Worm (Caenorhabditis elegans) whole organism, L3 larva: ENCODE measurements around the gene F31F6.2.

Source experiments
- R02D3.7 ChIP-seq: fragments of 150-350 bp; optimal IDR thresholded peaks from 2 replicates; lab custom pipeline; 2014; ENCODE audit warnings: missing biosample characterization, missing genetic modification characterization
- ZK546.5 ChIP-seq: sonication (generic microtip); optimal IDR thresholded peaks from 2 replicates; lab custom pipeline; 2017; ENCODE audit warnings: missing biosample characterization, missing genetic modification characterization
- aly-2 ChIP-seq: fragments of 150-350 bp; optimal IDR thresholded peaks from 2 replicates; lab custom pipeline; 2014; ENCODE audit warnings: missing biosample characterization, missing genetic modification characterization
- ama-1 ChIP-seq: fragments of 150-350 bp; optimal IDR thresholded peaks from 2 replicates; lab custom pipeline; 2018
- ceh-16 ChIP-seq: sonication (generic microtip); optimal IDR thresholded peaks from 2 replicates; lab custom pipeline; 2017; ENCODE audit warnings: missing biosample characterization, missing genetic modification characterization
- ceh-28 ChIP-seq: fragments of 150-350 bp; optimal IDR thresholded peaks from 2 replicates; lab custom pipeline; 2014; ENCODE audit warnings: missing biosample characterization, missing genetic modification reagents, missing genetic modification characterization
- ceh-82 ChIP-seq: fragments of 150-350 bp; optimal IDR thresholded peaks from 2 replicates; lab custom pipeline; 2014; ENCODE audit warnings: missing biosample characterization, missing genetic modification characterization
- ceh-9 ChIP-seq: sonication (generic microtip); optimal IDR thresholded peaks from 2 replicates; lab custom pipeline; 2018; ENCODE audit warnings: missing biosample characterization, missing genetic modification characterization
- daf-12 ChIP-seq: fragments of 150-350 bp; optimal IDR thresholded peaks from 2 replicates; lab custom pipeline; 2014; ENCODE audit warnings: missing biosample characterization, missing genetic modification reagents, missing genetic modification characterization
- egl-27 ChIP-seq: sonication (generic microtip); optimal IDR thresholded peaks from 4 replicates; lab custom pipeline; 2017; ENCODE audit warnings: missing biosample characterization, missing genetic modification reagents, missing genetic modification characterization
- egl-5 ChIP-seq: fragments of 150-350 bp; optimal IDR thresholded peaks from 2 replicates; lab custom pipeline; 2017; ENCODE audit warnings: missing biosample characterization, missing genetic modification reagents, missing genetic modification characterization, inconsistent platforms
- elt-1 ChIP-seq: fragments of 150-350 bp; optimal IDR thresholded peaks from 2 replicates; lab custom pipeline; 2014; ENCODE audit warnings: missing biosample characterization, missing genetic modification characterization
- elt-2 ChIP-seq: sonication (generic microtip); optimal IDR thresholded peaks from 2 replicates; lab custom pipeline; 2016; ENCODE audit warnings: missing genetic modification reagents, mild to moderate bottlenecking, missing genetic modification characterization, missing compliant biosample characterization
- elt-3 ChIP-seq, 3 experiments: fragments of 150-350 bp in 1 of 3; sonication (generic microtip) in 2 of 3; optimal IDR thresholded peaks; 2 replicates in 2 of 3; 4 replicates in 1 of 3; lab custom pipeline; 2014 to 2017; ENCODE audit warnings: missing biosample characterization in 3 of 3, missing genetic modification characterization in 3 of 3
- fkh-10 ChIP-seq: sonication (generic microtip); optimal IDR thresholded peaks from 2 replicates; lab custom pipeline; 2017; ENCODE audit warnings: missing biosample characterization, missing genetic modification reagents, missing genetic modification characterization
- fkh-2 ChIP-seq: fragments of 150-350 bp; optimal IDR thresholded peaks from 2 replicates; lab custom pipeline; 2014; ENCODE audit warnings: missing biosample characterization, missing genetic modification reagents, missing genetic modification characterization
- fos-1 ChIP-seq: fragments of 150-350 bp; optimal IDR thresholded peaks from 2 replicates; lab custom pipeline; 2014; ENCODE audit warnings: missing biosample characterization, missing genetic modification characterization
- hmg-11 ChIP-seq: sonication (generic microtip); optimal IDR thresholded peaks from 2 replicates; lab custom pipeline; 2016; ENCODE audit warnings: missing genetic modification characterization, missing compliant biosample characterization
- jun-1 ChIP-seq: fragments of 150-350 bp; optimal IDR thresholded peaks from 2 replicates; lab custom pipeline; 2014; ENCODE audit warnings: missing biosample characterization, missing genetic modification reagents, missing genetic modification characterization
- lin-15B ChIP-seq: fragments of 150-350 bp; optimal IDR thresholded peaks from 2 replicates; lab custom pipeline; 2014; ENCODE audit warnings: missing biosample characterization, missing genetic modification characterization
- lin-39 ChIP-seq: fragments of 150-350 bp; optimal IDR thresholded peaks from 2 replicates; lab custom pipeline; 2018; ENCODE audit warnings: missing biosample characterization, missing genetic modification reagents, missing genetic modification characterization
- lsy-12 ChIP-seq: sonication (generic microtip); optimal IDR thresholded peaks from 2 replicates; lab custom pipeline; 2016; ENCODE audit warnings: mild to moderate bottlenecking, missing genetic modification characterization, missing compliant biosample characterization
- mml-1 ChIP-seq: fragments of 150-350 bp; sonication (generic microtip); optimal IDR thresholded peaks from 3 replicates; lab custom pipeline; 2014; ENCODE audit warnings: missing biosample characterization, missing genetic modification characterization
- nfya-1 ChIP-seq: sonication (generic microtip); optimal IDR thresholded peaks from 2 replicates; lab custom pipeline; 2017; ENCODE audit warnings: missing genetic modification characterization, mild to moderate bottlenecking, missing compliant biosample characterization, antibody characterized with exemption, moderate library complexity; ENCODE audit not compliant: insufficient read depth
- nhr-11 ChIP-seq: fragments of 150-350 bp; optimal IDR thresholded peaks from 2 replicates; lab custom pipeline; 2014; ENCODE audit warnings: missing biosample characterization, missing genetic modification characterization
- nhr-23 ChIP-seq: fragments of 150-350 bp; optimal IDR thresholded peaks from 2 replicates; lab custom pipeline; 2014; ENCODE audit warnings: missing biosample characterization, missing genetic modification reagents, missing genetic modification characterization
- nhr-237 ChIP-seq: fragments of 150-350 bp; optimal IDR thresholded peaks from 2 replicates; lab custom pipeline; 2014; ENCODE audit warnings: missing biosample characterization, missing genetic modification characterization
- nhr-25 ChIP-seq: sonication (generic microtip); optimal IDR thresholded peaks from 2 replicates; lab custom pipeline; 2017; ENCODE audit warnings: missing biosample characterization, missing genetic modification characterization
- nhr-28 ChIP-seq: fragments of 150-350 bp; optimal IDR thresholded peaks from 2 replicates; lab custom pipeline; 2014; ENCODE audit warnings: missing biosample characterization, missing genetic modification characterization
- nhr-43 ChIP-seq: sonication (generic microtip); optimal IDR thresholded peaks from 2 replicates; lab custom pipeline; 2016; ENCODE audit warnings: mild to moderate bottlenecking, missing genetic modification characterization, missing compliant biosample characterization; ENCODE audit not compliant: poor library complexity, severe bottlenecking
- nhr-67 ChIP-seq: fragments of 150-350 bp; optimal IDR thresholded peaks from 2 replicates; lab custom pipeline; 2014; ENCODE audit warnings: missing biosample characterization, missing genetic modification characterization
- nhr-77 ChIP-seq: fragments of 150-350 bp; optimal IDR thresholded peaks from 2 replicates; lab custom pipeline; 2014; ENCODE audit warnings: missing biosample characterization, missing genetic modification characterization
- pha-4 ChIP-seq: fragments of 150-350 bp; optimal IDR thresholded peaks from 2 replicates; lab custom pipeline; 2014; ENCODE audit warnings: missing biosample characterization, missing genetic modification reagents, missing genetic modification characterization
- pqm-1 ChIP-seq: fragments of 150-350 bp; optimal IDR thresholded peaks from 2 replicates; lab custom pipeline; 2017; ENCODE audit warnings: missing biosample characterization, missing genetic modification characterization, inconsistent platforms
- sea-2 ChIP-seq: fragments of 150-350 bp; sonication (generic microtip); optimal IDR thresholded peaks from 4 replicates; lab custom pipeline; 2014; ENCODE audit warnings: missing biosample characterization, missing genetic modification reagents, missing genetic modification characterization
- skn-1 ChIP-seq: fragments of 150-350 bp; optimal IDR thresholded peaks from 2 replicates; lab custom pipeline; 2014; ENCODE audit warnings: missing biosample characterization, missing genetic modification characterization
- snpc-4 ChIP-seq: fragments of 150-350 bp; optimal IDR thresholded peaks from 2 replicates; lab custom pipeline; 2014; ENCODE audit warnings: missing biosample characterization, missing genetic modification characterization
- tbx-2 ChIP-seq: sonication (generic microtip); optimal IDR thresholded peaks from 2 replicates; lab custom pipeline; 2016; ENCODE audit warnings: mild to moderate bottlenecking, missing genetic modification characterization, missing compliant biosample characterization
- unc-39 ChIP-seq: sonication (generic microtip); optimal IDR thresholded peaks from 4 replicates; lab custom pipeline; 2017; ENCODE audit warnings: missing biosample characterization, missing genetic modification characterization
- unc-62 ChIP-seq: fragments of 150-350 bp; sonication (generic microtip); optimal IDR thresholded peaks from 4 replicates; lab custom pipeline; 2014; ENCODE audit warnings: missing biosample characterization, missing genetic modification reagents, missing genetic modification characterization
- zag-1 ChIP-seq: fragments of 150-350 bp; optimal IDR thresholded peaks from 2 replicates; lab custom pipeline; 2014; ENCODE audit warnings: missing biosample characterization, missing genetic modification characterization
- ztf-4 ChIP-seq: fragments of 150-350 bp; optimal IDR thresholded peaks from 2 replicates; lab custom pipeline; 2014; ENCODE audit warnings: missing biosample characterization, missing genetic modification characterization

The F31F6.2 gene

DNA sequence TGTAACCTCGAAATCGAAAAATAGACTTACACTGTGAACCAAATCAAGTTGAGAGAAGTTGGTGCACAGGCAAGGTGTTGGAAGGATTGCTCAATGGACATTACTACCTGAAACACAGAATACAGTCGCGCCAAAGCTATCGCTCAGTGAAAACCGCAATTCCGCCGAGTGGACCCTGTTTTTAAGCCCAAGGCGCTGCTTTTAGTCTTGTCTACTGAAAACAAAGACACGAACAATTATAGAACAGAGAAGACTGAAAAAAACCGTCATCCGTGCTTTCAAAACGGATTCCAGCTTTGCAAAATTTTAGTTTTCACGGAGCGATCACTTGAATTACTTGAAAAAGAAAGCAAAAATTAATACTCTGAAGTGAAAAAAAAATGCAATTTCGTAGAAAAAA, 3.5 kb downstream of the F31F6.2 start, which contains the start of gene F31F6.1:
TSS of gene F31F6.1 (minus strand) at position 101 of the 400 bp plus-strand sequence.
- no peak for TF ChIP-seq ZK546.5
- TF ChIP-seq, all 47 proteins: peak for 0

DNA sequence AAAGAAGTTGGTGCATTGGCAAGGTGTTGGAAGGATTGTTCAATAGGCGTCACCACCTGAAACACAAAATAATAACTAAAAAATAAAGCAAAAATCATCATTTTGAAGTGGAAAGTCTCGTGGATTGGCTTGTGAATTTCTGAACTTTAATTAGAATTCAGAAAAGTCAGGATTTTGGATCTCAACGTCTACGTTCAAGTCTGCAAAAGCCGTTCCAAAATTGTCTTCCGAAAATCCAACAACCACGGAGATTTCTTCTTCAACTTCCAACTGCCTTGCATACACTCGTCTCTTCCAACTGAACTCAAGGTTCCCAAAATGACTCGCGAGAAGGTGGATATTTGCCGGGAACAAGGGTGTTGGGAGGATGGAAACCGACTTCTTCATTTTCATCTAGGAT, 5.9 kb downstream of the F31F6.2 start, which contains the start of gene C27C12.3:
TSS of gene C27C12.3 (minus strand) at position 101 of the 400 bp plus-strand sequence.
- TF ChIP-seq aly-2 (tag; lab: Kevin White, UChicago): no peak
- TF ChIP-seq nhr-11 (tag; lab: Kevin White, UChicago): no peak
- no peak for TF ChIP-seq lsy-12 (tag; lab: Kevin White, UChicago)
- TF ChIP-seq nhr-28: no peak
- no peak for TF ChIP-seq daf-12
- TF ChIP-seq ama-1 (lab: Kevin White, UChicago): no peak
- no peak for TF ChIP-seq lin-15B (tag; lab: Kevin White, UChicago)
- TF ChIP-seq skn-1 (tag; lab: Kevin White, UChicago): no peak
- no peak for TF ChIP-seq nhr-237
- TF ChIP-seq egl-27 (tag; lab: Kevin White, UChicago): no peak
- TF ChIP-seq zag-1 (tag; lab: Kevin White, UChicago): no peak
- TF ChIP-seq nhr-25 (tag; lab: Kevin White, UChicago): no peak
- no peak for TF ChIP-seq unc-39 (tag; lab: Kevin White, UChicago)
- no peak for TF ChIP-seq pqm-1
- no peak for TF ChIP-seq egl-5 (tag; lab: Kevin White, UChicago)
- no peak for TF ChIP-seq elt-2 (tag; lab: Kevin White, UChicago)
- TF ChIP-seq pha-4 (tag; lab: Kevin White, UChicago): no peak
- TF ChIP-seq unc-62 (GFP tag; lab: Kevin White, UChicago): no peak
- TF ChIP-seq nfya-1: no peak

DNA sequence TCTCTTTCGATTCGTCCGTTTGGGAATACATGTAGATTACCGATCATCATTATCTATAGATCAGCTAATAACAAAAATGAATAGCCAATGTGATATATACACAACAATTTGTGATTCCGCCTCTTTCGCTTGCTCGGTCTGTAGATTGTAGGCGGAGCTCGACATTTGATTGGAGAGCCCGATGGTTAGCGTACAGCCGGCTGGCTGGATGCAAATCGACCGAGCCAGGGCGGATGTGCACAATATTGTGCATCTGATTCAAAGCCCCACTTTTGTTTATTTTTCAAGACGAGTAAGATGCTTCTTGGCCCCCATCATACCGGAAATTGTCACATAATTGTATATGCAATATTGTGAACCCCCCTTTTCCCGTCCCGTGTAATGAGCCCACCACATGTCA, 9.9 kb downstream of the F31F6.2 start, which contains the start of gene dmd-4:
TSS of gene dmd-4 (minus strand) at position 101 of the 400 bp plus-strand sequence.
- TF ChIP-seq aly-2 (tag; lab: Kevin White, UChicago): no peak
- TF ChIP-seq nhr-237: no peak
- TF ChIP-seq ceh-28 (tag; lab: Kevin White, UChicago): no peak
- no peak for TF ChIP-seq lin-39
- no peak for TF ChIP-seq ZK546.5
- no peak for TF ChIP-seq fkh-10 (GFP tag; lab: Kevin White, UChicago)
- TF ChIP-seq ztf-4 (tag; lab: Kevin White, UChicago): no peak
- TF ChIP-seq tbx-2 (tag; lab: Kevin White, UChicago): no peak
- TF ChIP-seq fos-1 (tag; lab: Kevin White, UChicago): no peak
- TF ChIP-seq mml-1 (tag; lab: Kevin White, UChicago): no peak
- no peak for TF ChIP-seq pha-4 (tag; lab: Kevin White, UChicago)

DNA sequence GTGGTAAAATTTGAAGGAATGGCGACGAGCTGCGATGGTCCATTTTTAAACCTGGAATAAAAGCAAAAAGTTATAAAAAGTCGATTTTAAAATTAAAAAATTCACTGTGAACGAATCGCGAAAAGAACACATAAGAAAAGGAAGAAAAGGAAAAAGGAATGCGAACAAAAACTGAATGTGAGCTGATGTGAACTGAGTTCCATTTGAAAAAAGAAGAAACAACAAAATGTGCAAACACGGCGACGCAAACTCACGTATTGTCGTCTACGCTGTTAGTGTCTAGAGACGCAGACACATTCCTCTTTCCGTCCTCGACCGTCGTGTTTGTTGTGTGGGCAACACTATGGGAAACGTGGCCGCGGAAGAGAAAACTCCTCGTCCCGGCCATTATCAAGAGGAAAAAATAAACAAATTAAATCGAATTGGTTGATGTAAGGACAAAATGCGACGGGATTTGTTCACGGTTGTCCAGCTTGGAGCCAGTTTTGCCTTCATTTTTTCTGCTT, 17.9 kb downstream of the F31F6.2 start, which contains the start of the genes C27C12.1 and C27C12.4:
TSS of gene C27C12.1 (minus strand) at position 51 of the 506 bp plus-strand sequence.
TSS of gene C27C12.4 (plus strand) at position 375 of the 506 bp plus-strand sequence.
- peak; percentile 87 for TF ChIP-seq skn-1 (tag; lab: Kevin White, UChicago)
- peak; percentile 69 for TF ChIP-seq ceh-82 (tag; lab: Kevin White, UChicago)
- TF ChIP-seq mml-1 (tag; lab: Kevin White, UChicago): no peak
- TF ChIP-seq snpc-4: peak; percentile 89
- TF ChIP-seq nhr-23 (tag; lab: Kevin White, UChicago): peak; percentile 93
- no peak for TF ChIP-seq ceh-9
- no peak for TF ChIP-seq elt-3 (tag; optimal IDR thresholded peaks at IDR 0.05; lab: Kevin White, UChicago)
- TF ChIP-seq nhr-67 (tag; lab: Kevin White, UChicago): no peak
- peak; percentile 82 for TF ChIP-seq lin-39
- TF ChIP-seq fos-1 (tag; lab: Kevin White, UChicago): no peak
- peak; percentile 95 for TF ChIP-seq hmg-11
- peak; percentile 51 for TF ChIP-seq egl-5 (tag; lab: Kevin White, UChicago)
- peak; percentile 90 for TF ChIP-seq nfya-1
- TF ChIP-seq nhr-237: no peak
- TF ChIP-seq ztf-4 (tag; lab: Kevin White, UChicago): peak; percentile 34
- TF ChIP-seq R02D3.7 (tag; lab: Kevin White, UChicago): peak; percentile 68
- peak; percentile 87 for TF ChIP-seq lin-15B (tag; lab: Kevin White, UChicago)
- peak; percentile 85 for TF ChIP-seq nhr-43 (tag; lab: Kevin White, UChicago)
- no peak for TF ChIP-seq unc-62 (GFP tag; lab: Kevin White, UChicago)
- peak; percentile 67 for TF ChIP-seq fkh-10 (GFP tag; lab: Kevin White, UChicago)
- peak; percentile 82 for TF ChIP-seq ceh-28 (tag; lab: Kevin White, UChicago)
- no peak for TF ChIP-seq aly-2 (tag; lab: Kevin White, UChicago)
- peak; percentile 57 for TF ChIP-seq lsy-12 (tag; lab: Kevin White, UChicago)
- no peak for TF ChIP-seq sea-2 (GFP tag; lab: Kevin White, UChicago)
- peak; percentile 75 for TF ChIP-seq jun-1
- peak; percentile 14 for TF ChIP-seq egl-27 (tag; lab: Kevin White, UChicago)
- no peak for TF ChIP-seq nhr-77
- TF ChIP-seq pha-4 (tag; lab: Kevin White, UChicago): peak; percentile 95
- TF ChIP-seq nhr-28: no peak
- TF ChIP-seq fkh-2 (tag; lab: Kevin White, UChicago): peak; percentile 22
- TF ChIP-seq elt-2 (tag; lab: Kevin White, UChicago): peak; percentile 67
- TF ChIP-seq nhr-25 (tag; lab: Kevin White, UChicago): peak; percentile 91
- TF ChIP-seq ceh-16 (tag; lab: Kevin White, UChicago): no peak
- TF ChIP-seq ama-1 (lab: Kevin White, UChicago): peak; percentile 44
- TF ChIP-seq tbx-2 (tag; lab: Kevin White, UChicago): peak; percentile 78
- peak; percentile 8 for TF ChIP-seq zag-1 (tag; lab: Kevin White, UChicago)
- peak; percentile 20 for TF ChIP-seq nhr-11 (tag; lab: Kevin White, UChicago)
- peak; percentile 35 for TF ChIP-seq elt-1 (tag; lab: Kevin White, UChicago)
